Fruit fly (Drosophila melanogaster) whole organism: ENCODE data around the gene Ppt1.

Source experiments
- psq ChIP-seq: fragments of >200 bp; optimal IDR thresholded peaks from 2 replicates; lab custom pipeline; 2017
- usp ChIP-seq: fragments of >200 bp; optimal IDR thresholded peaks from 2 replicates; lab custom pipeline; 2017; ENCODE audit warnings: missing biosample characterization, missing genetic modification characterization, mixed read lengths

dm6 chrX:8725238-8725637, 35.2 kb upstream of the Ppt1 start:
- TF ChIP-seq psq (lab: Kevin White, UChicago): no peak
- no peak for TF ChIP-seq usp (GFP tag; lab: Kevin White, UChicago)
